Fruit fly (Drosophila melanogaster) whole organism, wandering third instar larva: ENCODE measurements around the gene CG9514.

Experiments
- CG32264 ChIP-seq: fragments of 200-800 bp; sonication (Bioruptor generic); optimal IDR thresholded peaks from 2 replicates; lab custom pipeline; 2016; ENCODE audit warnings: missing biosample characterization, missing genetic modification characterization
- CrebA ChIP-seq: fragments of 200-800 bp; sonication (Bioruptor generic); optimal IDR thresholded peaks from 2 replicates; lab custom pipeline; 2016; ENCODE audit warnings: missing biosample characterization, mild to moderate bottlenecking, missing genetic modification characterization, borderline replicate concordance
- Dif ChIP-seq: fragments of 200-275, 200-300 bp; sonication (Bioruptor generic); optimal IDR thresholded peaks from 2 replicates; lab custom pipeline; 2018; ENCODE audit warnings: missing biosample characterization, missing genetic modification characterization; ENCODE audit not compliant: partially characterized antibody
- GATAd ChIP-seq: sonication (Bioruptor generic); optimal IDR thresholded peaks from 2 replicates; lab custom pipeline; 2016; ENCODE audit warnings: missing biosample characterization, missing genetic modification characterization
- HLH106 ChIP-seq: fragments of 200-800 bp; optimal IDR thresholded peaks from 3 replicates; lab custom pipeline; 2019; ENCODE audit warnings: missing biosample characterization, mild to moderate bottlenecking, missing genetic modification characterization, moderate library complexity
- Hnf4 ChIP-seq: fragments of 200-800 bp; sonication (Bioruptor generic); optimal IDR thresholded peaks from 2 replicates; lab custom pipeline; 2016; ENCODE audit warnings: missing biosample characterization, mild to moderate bottlenecking, missing genetic modification characterization
- Jra ChIP-seq: sonication (Bioruptor generic); optimal IDR thresholded peaks from 2 replicates; lab custom pipeline; 2016; ENCODE audit warnings: missing biosample characterization, missing genetic modification characterization
- Myc ChIP-seq: fragments of >200 bp; optimal IDR thresholded peaks from 2 replicates; lab custom pipeline; 2017
- OdsH ChIP-seq: fragments of 200-800 bp; sonication (Bioruptor generic); optimal IDR thresholded peaks from 2 replicates; lab custom pipeline; 2016; ENCODE audit warnings: missing biosample characterization, mild to moderate bottlenecking, missing genetic modification characterization
- Rel ChIP-seq, 2 experiments: fragments of 200-800 bp; sonication (Bioruptor generic) in 1 of 2; optimal IDR thresholded peaks; 2 replicates in 1 of 2; 3 replicates in 1 of 2; lab custom pipeline; 2016 to 2019; ENCODE audit warnings: mild to moderate bottlenecking in 2 of 2, missing biosample characterization in 2 of 2, missing genetic modification characterization in 2 of 2, moderate library complexity in 1 of 2
- Sp1 ChIP-seq: fragments of 200-800 bp; sonication (Bioruptor generic); optimal IDR thresholded peaks from 3 replicates; lab custom pipeline; 2019; ENCODE audit warnings: missing biosample characterization, mild to moderate bottlenecking, missing genetic modification characterization, moderate library complexity
- br ChIP-seq: fragments of 200-800 bp; sonication (Bioruptor generic); optimal IDR thresholded peaks from 2 replicates; lab custom pipeline; 2016; ENCODE audit warnings: missing biosample characterization, missing genetic modification characterization
- brk ChIP-seq: fragments of 200-800 bp; sonication (Bioruptor generic); optimal IDR thresholded peaks from 2 replicates; lab custom pipeline; 2016; ENCODE audit warnings: missing biosample characterization, mild to moderate bottlenecking, missing genetic modification characterization
- dl ChIP-seq, 2 experiments: fragments of 175-275, 200-275 bp in 1 of 2; fragments of 200-275 bp in 1 of 2; sonication (Bioruptor generic); optimal IDR thresholded peaks; lab custom pipeline; 2018; ENCODE audit warnings: mild to moderate bottlenecking in 2 of 2, missing biosample characterization in 2 of 2, missing genetic modification characterization in 2 of 2, moderate library complexity in 2 of 2; ENCODE audit not compliant: partially characterized antibody in 2 of 2, insufficient read depth in 1 of 2
- dmrt93B ChIP-seq: fragments of 200-800 bp; sonication (Bioruptor generic); optimal IDR thresholded peaks from 2 replicates; lab custom pipeline; 2018; ENCODE audit warnings: missing biosample characterization, mild to moderate bottlenecking, missing genetic modification characterization
- dsf ChIP-seq: sonication (Bioruptor generic); optimal IDR thresholded peaks from 2 replicates; lab custom pipeline; 2016; ENCODE audit warnings: missing biosample characterization, missing genetic modification characterization, borderline replicate concordance
- ey ChIP-seq: fragments of 200-800 bp; sonication (Bioruptor generic); optimal IDR thresholded peaks from 2 replicates; lab custom pipeline; 2016; ENCODE audit warnings: missing biosample characterization, missing genetic modification characterization
- foxo ChIP-seq, 2 experiments: fragments of 200-800 bp; sonication (Bioruptor generic); optimal IDR thresholded peaks; 2 replicates in 1 of 2; 3 replicates in 1 of 2; lab custom pipeline; 2016 to 2017; ENCODE audit warnings: missing biosample characterization in 2 of 2, missing genetic modification characterization in 2 of 2
- fru ChIP-seq: fragments of 200-800 bp; sonication (Bioruptor generic); optimal IDR thresholded peaks from 3 replicates; lab custom pipeline; 2016; ENCODE audit warnings: missing biosample characterization, mild to moderate bottlenecking, missing genetic modification characterization
- h ChIP-seq: fragments of 200-800 bp; sonication (Bioruptor generic); optimal IDR thresholded peaks from 3 replicates; lab custom pipeline; 2016; ENCODE audit warnings: missing biosample characterization, mild to moderate bottlenecking, missing genetic modification characterization
- jim ChIP-seq: fragments of 175-275, 200-325 bp; sonication (Bioruptor generic); optimal IDR thresholded peaks from 2 replicates; lab custom pipeline; 2016; ENCODE audit warnings: missing biosample characterization, mild to moderate bottlenecking, missing genetic modification characterization
- lola ChIP-seq: fragments of >200 bp; optimal IDR thresholded peaks from 2 replicates; lab custom pipeline; 2017; ENCODE audit warnings: missing biosample characterization, missing genetic modification characterization
- pan ChIP-seq: fragments of >200 bp; optimal IDR thresholded peaks from 2 replicates; lab custom pipeline; 2017
- psq ChIP-seq: fragments of 200-800 bp; sonication (Bioruptor generic); optimal IDR thresholded peaks from 3 replicates; lab custom pipeline; 2017; ENCODE audit warnings: missing biosample characterization, mild to moderate bottlenecking, missing genetic modification characterization, moderate library complexity
- rgr ChIP-seq: fragments of 200-800 bp; sonication (Bioruptor generic); optimal IDR thresholded peaks from 3 replicates; lab custom pipeline; 2016; ENCODE audit warnings: missing biosample characterization, mild to moderate bottlenecking, missing genetic modification characterization
- sage ChIP-seq: fragments of 200-800 bp; sonication (Bioruptor generic); optimal IDR thresholded peaks from 2 replicates; lab custom pipeline; 2016; ENCODE audit warnings: missing biosample characterization, mild to moderate bottlenecking, missing genetic modification characterization
- sv ChIP-seq: fragments of 200-800 bp; sonication (Bioruptor generic); optimal IDR thresholded peaks from 3 replicates; lab custom pipeline; 2016; ENCODE audit warnings: missing biosample characterization, missing genetic modification characterization
- tai ChIP-seq: sonication (Bioruptor generic); optimal IDR thresholded peaks from 2 replicates; lab custom pipeline; 2016; ENCODE audit warnings: missing biosample characterization, missing genetic modification characterization
- usp ChIP-seq: fragments of >200 bp; optimal IDR thresholded peaks from 2 replicates; lab custom pipeline; 2017; ENCODE audit warnings: missing biosample characterization, missing genetic modification characterization
- woc ChIP-seq: sonication (Bioruptor generic); optimal IDR thresholded peaks from 2 replicates; lab custom pipeline; 2016; ENCODE audit warnings: missing biosample characterization, mild to moderate bottlenecking, missing genetic modification characterization

Gene CG9514

dm6 chrX:14909051-14909450 lies 12.4 kb upstream of the CG9514 start:
- TF ChIP-seq rgr: peak; percentile 24
- TF ChIP-seq foxo (GFP tag; optimal IDR thresholded peaks at IDR 0.05; lab: Kevin White, UChicago): peak in 1 of 2 experiments; percentile 3
- TF ChIP-seq Hnf4 (GFP tag; lab: Kevin White, UChicago): peak; percentile 10
- TF ChIP-seq h: peak; percentile 11
- TF ChIP-seq Rel (GFP tag; optimal IDR thresholded peaks at IDR 0.05; lab: Kevin White, UChicago): no peak
- no peak for TF ChIP-seq Rel (tag; optimal IDR thresholded peaks at IDR 0.05; lab: Kevin White, UChicago)
- no peak for TF ChIP-seq Dif (GFP tag; lab: Kevin White, UChicago)
- peak; percentile 25 for TF ChIP-seq HLH106 (tag; lab: Kevin White, UChicago)
- TF ChIP-seq fru (GFP tag; lab: Kevin White, UChicago): peak; percentile 10
- TF ChIP-seq sage (GFP tag; lab: Kevin White, UChicago): no peak
- no peak for TF ChIP-seq OdsH (GFP tag; lab: Kevin White, UChicago)
- TF ChIP-seq, all 38 proteins: peak for 6

- TF ChIP-seq woc (no peak), CrebA (GFP tag; lab: Kevin White, UChicago) (peak; percentile 2)
Measured at dm6 chrX:14905499-14906044, 8.9 kb upstream of the CG9514 start, which contains the start of gene CG9512. TSS of gene CG9512 (minus strand) at chrX:14905549.

- peak; percentile 61 for TF ChIP-seq fru (GFP tag; lab: Kevin White, UChicago)
- no peak for TF ChIP-seq Dif (GFP tag; lab: Kevin White, UChicago)
- peak; percentile 41 for TF ChIP-seq Sp1
- TF ChIP-seq Rel (GFP tag; optimal IDR thresholded peaks at IDR 0.05; lab: Kevin White, UChicago): no peak
- TF ChIP-seq Rel (tag; optimal IDR thresholded peaks at IDR 0.05; lab: Kevin White, UChicago): no peak
- TF ChIP-seq h: peak; percentile 16
- TF ChIP-seq psq (GFP tag; lab: Kevin White, UChicago): peak; percentile 1
- peak; percentile 13 for TF ChIP-seq dmrt93B (GFP tag; lab: Kevin White, UChicago)
- no peak for TF ChIP-seq HLH106 (tag; lab: Kevin White, UChicago)
- TF ChIP-seq CrebA (GFP tag; lab: Kevin White, UChicago): no peak
Measured at dm6 chrX:14897592-14897991, 901 bp upstream of the CG9514 start.

- TF ChIP-seq HLH106 (tag; lab: Kevin White, UChicago) (no peak), jim (GFP tag; lab: Kevin White, UChicago) (no peak)
Measured at dm6 chrX:14896310-14896709, 381 bp downstream of the CG9514 start.

- TF ChIP-seq brk (GFP tag; lab: Kevin White, UChicago) (no peak), pan (lab: Kevin White, UChicago) (no peak), jim (GFP tag; lab: Kevin White, UChicago) (no peak), sage (GFP tag; lab: Kevin White, UChicago) (no peak), fru (GFP tag; lab: Kevin White, UChicago) (no peak), dl (GFP tag; optimal IDR thresholded peaks at IDR 0.05; lab: Kevin White, UChicago; ENCODE audit: insufficient read depth in 1 of 2, partially characterized antibody in 2 of 2) (no peak), HLH106 (tag; lab: Kevin White, UChicago) (no peak), dmrt93B (GFP tag; lab: Kevin White, UChicago) (no peak), tai (GFP tag; lab: Kevin White, UChicago) (no peak), br (no peak), psq (GFP tag; lab: Kevin White, UChicago) (no peak), Dif (GFP tag; lab: Kevin White, UChicago) (no peak), GATAd (GFP tag; lab: Kevin White, UChicago) (no peak), OdsH (GFP tag; lab: Kevin White, UChicago) (no peak), dsf (GFP tag; lab: Kevin White, UChicago) (no peak)
- TF ChIP-seq, all 38 proteins: peak for 0
Measured at dm6 chrX:14893872-14894271, 2.8 kb downstream of the CG9514 start.

- TF ChIP-seq ey (GFP tag; lab: Kevin White, UChicago) (no peak), usp (no peak), fru (GFP tag; lab: Kevin White, UChicago) (peak; percentile 6), psq (GFP tag; lab: Kevin White, UChicago) (no peak), HLH106 (tag; lab: Kevin White, UChicago) (no peak), CG32264 (no peak), sv (no peak), Myc (lab: Kevin White, UChicago) (no peak), h (no peak), OdsH (GFP tag; lab: Kevin White, UChicago) (no peak), GATAd (GFP tag; lab: Kevin White, UChicago) (no peak), Rel (GFP tag; optimal IDR thresholded peaks at IDR 0.05; lab: Kevin White, UChicago) (no peak), Rel (tag; optimal IDR thresholded peaks at IDR 0.05; lab: Kevin White, UChicago) (no peak), Sp1 (no peak), rgr (no peak), lola (GFP tag; lab: Kevin White, UChicago) (no peak), foxo (GFP tag; optimal IDR thresholded peaks at IDR 0.05; lab: Kevin White, UChicago) (peak in 1 of 2 experiments; percentile 23), jim (GFP tag; lab: Kevin White, UChicago) (no peak), Jra (GFP tag; lab: Kevin White, UChicago) (no peak)
- TF ChIP-seq, all 38 proteins: peak for 2
Measured at dm6 chrX:14892303-14892702, 4.4 kb downstream of the CG9514 start.
